Worm (Caenorhabditis elegans) whole organism, late embryonic: ENCODE data around the gene acp-3.

Source experiments
- C08G9.2 ChIP-seq: sonication (generic microtip); optimal IDR thresholded peaks from 2 replicates; lab custom pipeline; 2016; ENCODE audit warnings: mild to moderate bottlenecking, missing genetic modification characterization, moderate library complexity, missing compliant biosample characterization
- F13H6.1 ChIP-seq: sonication (generic microtip); optimal IDR thresholded peaks from 2 replicates; lab custom pipeline; 2016; ENCODE audit warnings: missing genetic modification characterization, missing compliant biosample characterization
- K02D7.2 ChIP-seq: sonication (generic microtip); optimal IDR thresholded peaks from 2 replicates; lab custom pipeline; 2017; ENCODE audit warnings: mild to moderate bottlenecking, missing genetic modification characterization, missing compliant biosample characterization
- K09A11.1 ChIP-seq: sonication (generic microtip); optimal IDR thresholded peaks from 2 replicates; lab custom pipeline; 2017; ENCODE audit warnings: antibody characterized with exemption, mild to moderate bottlenecking, missing genetic modification characterization, missing compliant biosample characterization; ENCODE audit not compliant: insufficient read depth
- ahr-1 ChIP-seq: sonication (generic microtip); optimal IDR thresholded peaks from 2 replicates; lab custom pipeline; 2016; ENCODE audit warnings: missing genetic modification characterization, missing compliant biosample characterization
- ama-1 ChIP-seq: fragments of 150-350 bp; optimal IDR thresholded peaks from 2 replicates; lab custom pipeline; 2014
- ceh-18 ChIP-seq: sonication (generic microtip); optimal IDR thresholded peaks from 2 replicates; lab custom pipeline; 2016; ENCODE audit warnings: missing genetic modification characterization, missing compliant biosample characterization
- ceh-2 ChIP-seq: sonication (generic microtip); optimal IDR thresholded peaks from 2 replicates; lab custom pipeline; 2016; ENCODE audit warnings: missing genotype, missing genetic modification characterization, missing compliant biosample characterization
- ceh-22 ChIP-seq: sonication (generic microtip); optimal IDR thresholded peaks from 2 replicates; lab custom pipeline; 2017; ENCODE audit warnings: missing biosample characterization, missing genetic modification characterization
- ceh-24 ChIP-seq: sonication (generic microtip); optimal IDR thresholded peaks from 2 replicates; lab custom pipeline; 2016; ENCODE audit warnings: mild to moderate bottlenecking, missing genetic modification characterization, missing compliant biosample characterization
- ceh-48 ChIP-seq: sonication (generic microtip); optimal IDR thresholded peaks from 2 replicates; lab custom pipeline; 2016; ENCODE audit warnings: missing genetic modification characterization, inconsistent platforms, missing compliant biosample characterization
- che-1 ChIP-seq: sonication (generic microtip); optimal IDR thresholded peaks from 2 replicates; lab custom pipeline; 2016; ENCODE audit warnings: mild to moderate bottlenecking, missing genetic modification characterization, missing compliant biosample characterization
- dve-1 ChIP-seq: sonication (generic microtip); optimal IDR thresholded peaks from 2 replicates; lab custom pipeline; 2017; ENCODE audit warnings: antibody characterized with exemption, mild to moderate bottlenecking, missing genetic modification characterization, missing compliant biosample characterization
- elt-2 ChIP-seq: sonication (generic microtip); optimal IDR thresholded peaks from 2 replicates; lab custom pipeline; 2016; ENCODE audit warnings: missing genetic modification reagents, missing genetic modification characterization, missing compliant biosample characterization
- ets-4 ChIP-seq: sonication (generic microtip); optimal IDR thresholded peaks from 2 replicates; lab custom pipeline; 2016; ENCODE audit warnings: missing genetic modification characterization, missing compliant biosample characterization
- eyg-1 ChIP-seq: sonication (generic microtip); optimal IDR thresholded peaks from 2 replicates; lab custom pipeline; 2016; ENCODE audit warnings: missing genotype, missing genetic modification characterization, missing compliant biosample characterization
- fax-1 ChIP-seq: sonication (generic microtip); optimal IDR thresholded peaks from 2 replicates; lab custom pipeline; 2016; ENCODE audit warnings: missing genotype, missing genetic modification characterization, missing compliant biosample characterization
- fkh-10 ChIP-seq: fragments of 150-350 bp; optimal IDR thresholded peaks from 2 replicates; lab custom pipeline; 2014; ENCODE audit warnings: missing biosample characterization, missing genetic modification reagents, missing genetic modification characterization
- fkh-6 ChIP-seq: sonication (generic microtip); optimal IDR thresholded peaks from 2 replicates; lab custom pipeline; 2016; ENCODE audit warnings: missing genetic modification characterization, missing compliant biosample characterization
- hlh-13 ChIP-seq: fragments of 200-800 bp; sonication (Bioruptor generic); optimal IDR thresholded peaks from 2 replicates; lab custom pipeline; 2018; ENCODE audit warnings: mild to moderate bottlenecking, missing genetic modification characterization, missing compliant biosample characterization
- hlh-30 ChIP-seq: sonication (generic microtip); optimal IDR thresholded peaks from 2 replicates; lab custom pipeline; 2017; ENCODE audit warnings: antibody characterized with exemption, missing genetic modification characterization, missing compliant biosample characterization; ENCODE audit not compliant: insufficient read depth
- lim-6 ChIP-seq: sonication (generic microtip); optimal IDR thresholded peaks from 2 replicates; lab custom pipeline; 2016; ENCODE audit warnings: missing genetic modification characterization, missing compliant biosample characterization
- lin-11 ChIP-seq: fragments of 200-800 bp; sonication (Bioruptor generic); optimal IDR thresholded peaks from 2 replicates; lab custom pipeline; 2018; ENCODE audit warnings: mild to moderate bottlenecking, missing genetic modification characterization, missing compliant biosample characterization
- madf-2 ChIP-seq: sonication (generic microtip); optimal IDR thresholded peaks from 2 replicates; lab custom pipeline; 2017; ENCODE audit warnings: missing genetic modification characterization, missing compliant biosample characterization
- npax-4 ChIP-seq: sonication (generic microtip); optimal IDR thresholded peaks from 2 replicates; lab custom pipeline; 2016; ENCODE audit warnings: missing genetic modification characterization, missing compliant biosample characterization
- pag-3 ChIP-seq: sonication (generic microtip); optimal IDR thresholded peaks from 2 replicates; lab custom pipeline; 2016; ENCODE audit warnings: missing compliant biosample characterization, missing genetic modification characterization, borderline replicate concordance
- pax-1 ChIP-seq: fragments of 150-350 bp; optimal IDR thresholded peaks from 2 replicates; lab custom pipeline; 2014; ENCODE audit warnings: missing biosample characterization, missing genetic modification characterization
- pha-2 ChIP-seq: sonication (generic microtip); optimal IDR thresholded peaks from 2 replicates; lab custom pipeline; 2017; ENCODE audit warnings: mild to moderate bottlenecking, missing genetic modification characterization, missing compliant biosample characterization
- pha-4 ChIP-seq: fragments of 150-350 bp; optimal IDR thresholded peaks from 2 replicates; lab custom pipeline; 2018; ENCODE audit warnings: missing biosample characterization, missing genetic modification reagents, missing genetic modification characterization
- pqm-1 ChIP-seq: sonication (generic microtip); optimal IDR thresholded peaks from 2 replicates; lab custom pipeline; 2016; ENCODE audit warnings: missing genetic modification characterization, missing compliant biosample characterization
- pros-1 ChIP-seq: fragments of 150-350 bp; optimal IDR thresholded peaks from 2 replicates; lab custom pipeline; 2014; ENCODE audit warnings: missing biosample characterization, missing genetic modification reagents, missing genetic modification characterization
- ref-2 ChIP-seq: sonication (generic microtip); optimal IDR thresholded peaks from 2 replicates; lab custom pipeline; 2016; ENCODE audit warnings: missing genetic modification characterization, missing compliant biosample characterization
- rnt-1 ChIP-seq: sonication (generic microtip); optimal IDR thresholded peaks from 2 replicates; lab custom pipeline; 2016; ENCODE audit warnings: missing genetic modification characterization, missing compliant biosample characterization
- sdc-2 ChIP-seq: sonication (generic microtip); optimal IDR thresholded peaks from 2 replicates; lab custom pipeline; 2016; ENCODE audit warnings: missing genotype, missing genetic modification characterization, missing compliant biosample characterization
- syd-9 ChIP-seq: sonication (generic microtip); optimal IDR thresholded peaks from 2 replicates; lab custom pipeline; 2016; ENCODE audit warnings: mild to moderate bottlenecking, missing genetic modification characterization, moderate library complexity, missing compliant biosample characterization
- ttx-3 ChIP-seq: sonication (generic microtip); optimal IDR thresholded peaks from 2 replicates; lab custom pipeline; 2016; ENCODE audit warnings: missing genetic modification reagents, missing genetic modification characterization, missing compliant biosample characterization
- unc-42 ChIP-seq: sonication (generic microtip); optimal IDR thresholded peaks from 2 replicates; lab custom pipeline; 2016; ENCODE audit warnings: missing genotype, missing genetic modification characterization, missing compliant biosample characterization
- unc-86 ChIP-seq: sonication (generic microtip); optimal IDR thresholded peaks from 2 replicates; lab custom pipeline; 2016; ENCODE audit warnings: missing genetic modification characterization, missing compliant biosample characterization

Gene acp-3

DNA sequence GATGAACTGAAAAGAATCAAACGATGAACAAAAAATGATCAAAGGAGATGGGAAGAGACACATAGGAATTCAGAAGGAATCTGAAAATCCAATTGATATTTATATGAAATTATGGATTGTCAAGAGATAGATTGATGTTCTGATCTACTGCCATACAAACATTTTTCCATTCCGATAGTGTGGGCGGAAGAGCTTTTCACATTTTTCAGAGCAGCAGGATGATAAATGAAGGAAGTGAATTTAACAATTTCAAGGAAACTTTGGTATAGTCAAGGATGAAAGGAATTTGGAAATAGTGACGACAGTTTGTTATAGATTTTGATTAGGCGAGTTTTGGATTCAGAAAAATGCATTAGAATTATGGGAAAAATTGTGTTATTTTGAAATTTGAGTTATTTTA, 31.6 kb downstream of the acp-3 start, which contains the start of gene ubc-24:
Gene ubc-24, plus strand, starts transcription at position 301 of the 400 bp plus-strand sequence.
- TF ChIP-seq F13H6.1 (tag; lab: Kevin White, UChicago) (no peak), fax-1 (tag; lab: Kevin White, UChicago) (no peak), syd-9 (tag; lab: Kevin White, UChicago) (no peak), fkh-6 (no peak), K09A11.1 (tag; lab: Kevin White, UChicago) (no peak), pha-4 (no peak), ceh-18 (tag; lab: Kevin White, UChicago) (no peak), dve-1 (tag; lab: Kevin White, UChicago) (no peak), hlh-13 (GFP tag; lab: Kevin White, UChicago) (no peak), ama-1 (lab: Kevin White, UChicago) (no peak), ref-2 (no peak), sdc-2 (tag; lab: Kevin White, UChicago) (no peak), che-1 (tag; lab: Kevin White, UChicago) (no peak), pag-3 (tag; lab: Kevin White, UChicago) (no peak), ttx-3 (tag; lab: Kevin White, UChicago) (no peak), ceh-2 (tag; lab: Kevin White, UChicago) (no peak), eyg-1 (tag; lab: Kevin White, UChicago) (no peak), ceh-22 (no peak)
- TF ChIP-seq, all 69 proteins: peak for 0

DNA sequence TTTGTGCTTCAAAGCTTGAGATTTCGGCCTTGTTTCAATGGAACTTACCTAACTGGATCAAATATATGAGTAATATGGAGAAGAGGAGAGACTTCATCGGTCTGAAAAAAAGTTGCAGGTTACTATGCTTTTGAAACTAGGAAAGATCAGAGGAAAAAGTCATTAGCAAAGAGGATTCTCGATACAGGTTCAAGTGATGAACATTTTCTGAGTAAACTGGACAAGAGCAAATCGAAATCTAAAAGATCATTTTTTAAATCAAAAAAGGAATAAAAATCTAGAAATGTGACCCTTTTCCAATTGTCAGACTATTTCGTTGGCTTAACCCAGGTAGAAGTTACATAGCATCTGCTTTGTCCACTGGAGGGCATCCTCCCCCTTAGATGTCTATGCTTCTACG, 32.2 kb downstream of the acp-3 start, which contains the start of gene skpo-1:
Gene skpo-1, minus strand, starts transcription at position 101 of the 400 bp plus-strand sequence.
- TF ChIP-seq fkh-6 (no peak), syd-9 (tag; lab: Kevin White, UChicago) (no peak), ceh-48 (tag; lab: Kevin White, UChicago) (no peak), K02D7.2 (tag; lab: Kevin White, UChicago) (no peak), ceh-24 (no peak), hlh-13 (GFP tag; lab: Kevin White, UChicago) (no peak), ets-4 (no peak), lin-11 (tag; lab: Kevin White, UChicago) (no peak), ceh-22 (no peak), unc-86 (tag; lab: Kevin White, UChicago) (no peak), unc-42 (no peak), pha-2 (no peak), fkh-10 (GFP tag; lab: Kevin White, UChicago) (no peak), C08G9.2 (tag; lab: Kevin White, UChicago) (no peak), pax-1 (no peak)

DNA sequence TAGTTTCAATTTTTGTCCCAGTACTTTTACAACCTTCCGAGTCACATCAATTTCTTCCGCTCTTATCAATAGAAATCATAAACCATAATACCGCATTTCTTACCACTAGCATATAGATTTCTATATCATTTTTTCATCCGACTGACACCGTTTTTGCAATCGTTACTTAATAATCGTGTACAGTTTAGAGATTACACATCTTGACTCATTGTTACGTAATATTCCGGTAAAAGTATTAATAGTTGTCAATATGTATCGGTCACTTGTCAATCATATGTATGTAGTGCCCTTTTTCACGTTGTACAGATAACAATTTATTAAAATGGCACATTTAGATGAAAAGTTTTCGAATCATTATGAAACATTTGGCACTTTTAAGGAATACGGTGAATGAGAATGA, 36.9 kb downstream of the acp-3 start:
- TF ChIP-seq elt-2 (tag; lab: Kevin White, UChicago) (peak; percentile 41), pros-1 (tag; lab: Kevin White, UChicago) (no peak)

DNA sequence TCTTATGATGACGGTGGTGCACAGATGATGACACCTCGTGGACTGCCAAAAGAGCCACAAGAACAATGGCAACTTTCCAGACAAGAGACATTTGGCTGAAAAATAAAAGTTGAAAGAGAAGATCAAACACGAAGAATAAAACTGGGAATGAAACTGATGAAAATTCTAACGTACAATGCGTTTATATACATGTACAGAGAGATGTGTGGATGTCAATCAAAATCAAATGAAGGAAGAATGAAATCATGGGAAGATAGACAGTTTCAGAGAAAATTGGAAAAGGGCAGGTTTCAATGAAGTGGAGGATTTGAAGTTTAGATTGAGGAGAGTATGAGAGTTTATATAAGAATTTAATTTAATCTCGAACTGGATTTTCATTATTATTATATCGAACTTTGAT, 37.9 kb downstream of the acp-3 start, which contains the start of gene dod-23:
Gene dod-23, minus strand, starts transcription at position 101 of the 400 bp plus-strand sequence.
- TF ChIP-seq pqm-1 (no peak), lim-6 (tag; lab: Kevin White, UChicago) (no peak), ceh-22 (no peak), madf-2 (no peak), npax-4 (tag; lab: Kevin White, UChicago) (no peak), syd-9 (tag; lab: Kevin White, UChicago) (no peak), unc-42 (no peak), ceh-48 (tag; lab: Kevin White, UChicago) (no peak), ceh-24 (no peak), ahr-1 (tag; lab: Kevin White, UChicago) (no peak), rnt-1 (no peak), hlh-30 (tag; lab: Kevin White, UChicago) (no peak), che-1 (tag; lab: Kevin White, UChicago) (no peak)
